Worm (Caenorhabditis elegans) whole organism, L4 larva: ENCODE measurements around the gene srd-56.

Experiments used
- F26F4.8 ChIP-seq: fragments of 200-800 bp; sonication (Bioruptor generic); conservative IDR thresholded peaks from 2 replicates; pipeline ENCODE4 v1.3.6; 2022; ENCODE audit warnings: missing genetic modification characterization, missing compliant biosample characterization
- F37D6.2 ChIP-seq: sonication (generic microtip); optimal IDR thresholded peaks from 2 replicates; lab custom pipeline; 2016; ENCODE audit warnings: mild to moderate bottlenecking, missing genetic modification characterization, missing compliant biosample characterization
- Y105C5A.15 ChIP-seq: fragments of 200-800 bp; sonication (Bioruptor generic); IDR thresholded peaks from 2 replicates; pipeline ENCODE4 v1.3.6; 2022; ENCODE audit warnings: missing genetic modification characterization, missing compliant biosample characterization
- Y5F2A.4 ChIP-seq: fragments of 200-800 bp; sonication (Bioruptor generic); optimal IDR thresholded peaks from 2 replicates; lab custom pipeline; 2018; ENCODE audit warnings: mild to moderate bottlenecking, missing genetic modification characterization, missing compliant biosample characterization
- ZK546.5 ChIP-seq, 2 experiments: sonication (generic microtip); optimal IDR thresholded peaks; 2 replicates each; lab custom pipeline; 2017; ENCODE audit warnings: missing biosample characterization in 2 of 2, missing genetic modification characterization in 2 of 2
- aha-1 ChIP-seq: fragments of 150-350 bp; peaks from one replicate; lab custom pipeline; 2014; ENCODE audit warnings: missing biosample characterization, missing genetic modification characterization
- ama-1 ChIP-seq: fragments of 150-350 bp; optimal IDR thresholded peaks from 2 replicates; lab custom pipeline; 2014; ENCODE audit warnings: inconsistent platforms, mixed read lengths
- ceh-28 ChIP-seq: fragments of 150-350 bp; optimal IDR thresholded peaks from 2 replicates; lab custom pipeline; 2014; ENCODE audit warnings: missing biosample characterization, missing genetic modification reagents, missing genetic modification characterization
- ceh-32 ChIP-seq: sonication (generic microtip); optimal IDR thresholded peaks from 2 replicates; lab custom pipeline; 2016; ENCODE audit warnings: mild to moderate bottlenecking, missing genetic modification characterization, missing compliant biosample characterization; ENCODE audit not compliant: poor library complexity
- cey-2 ChIP-seq: sonication (generic microtip); optimal IDR thresholded peaks from 3 replicates; lab custom pipeline; 2017; ENCODE audit warnings: missing genetic modification characterization, mild to moderate bottlenecking, missing compliant biosample characterization, antibody characterized with exemption, borderline replicate concordance; ENCODE audit not compliant: insufficient read depth
- daf-16 ChIP-seq, 3 experiments: sonication (generic microtip); optimal IDR thresholded peaks; 2 replicates each; lab custom pipeline; 2016 to 2017; ENCODE audit warnings: missing genetic modification characterization in 3 of 3, missing genetic modification reagents in 3 of 3, mild to moderate bottlenecking in 2 of 3, missing compliant biosample characterization in 2 of 3, missing biosample characterization in 1 of 3, moderate library complexity in 1 of 3
- dmd-6 ChIP-seq: fragments of 200-800 bp; sonication (Bioruptor generic); IDR thresholded peaks from 2 replicates; pipeline ENCODE4 v1.3.6; 2022; ENCODE audit warnings: missing genetic modification reagents, missing genetic modification characterization, missing compliant biosample characterization
- dmd-8 ChIP-seq: fragments of 200-800 bp; sonication (Bioruptor generic); IDR thresholded peaks from 2 replicates; pipeline ENCODE4 v1.3.6; 2022; ENCODE audit warnings: missing genetic modification characterization, missing compliant biosample characterization
- dve-1 ChIP-seq: sonication (generic microtip); optimal IDR thresholded peaks from 2 replicates; lab custom pipeline; 2017; ENCODE audit warnings: antibody characterized with exemption, mild to moderate bottlenecking, missing genetic modification characterization, missing compliant biosample characterization; ENCODE audit not compliant: insufficient read depth
- egl-27 ChIP-seq: sonication (generic microtip); optimal IDR thresholded peaks from 3 replicates; lab custom pipeline; 2017; ENCODE audit warnings: missing biosample characterization, missing genetic modification reagents, missing genetic modification characterization
- fkh-10 ChIP-seq: fragments of 150-350 bp; optimal IDR thresholded peaks from 2 replicates; lab custom pipeline; 2014; ENCODE audit warnings: missing biosample characterization, missing genetic modification reagents, missing genetic modification characterization
- fos-1 ChIP-seq: fragments of 150-350 bp; optimal IDR thresholded peaks from 2 replicates; lab custom pipeline; 2014; ENCODE audit warnings: missing biosample characterization, missing genetic modification characterization
- gei-8 ChIP-seq: fragments of 200-800 bp; sonication (Bioruptor generic); optimal IDR thresholded peaks from 2 replicates; lab custom pipeline; 2018; ENCODE audit warnings: mild to moderate bottlenecking, missing genetic modification characterization, missing compliant biosample characterization
- hlh-11 ChIP-seq: fragments of 200-800 bp; sonication (Bioruptor generic); optimal IDR thresholded peaks from 2 replicates; lab custom pipeline; 2018; ENCODE audit warnings: mild to moderate bottlenecking, missing genetic modification characterization, missing compliant biosample characterization
- hlh-30 ChIP-seq: sonication (generic microtip); optimal IDR thresholded peaks from 2 replicates; lab custom pipeline; 2017; ENCODE audit warnings: antibody characterized with exemption, mild to moderate bottlenecking, missing genetic modification characterization, missing compliant biosample characterization; ENCODE audit not compliant: insufficient read depth
- hmg-1.1 ChIP-seq: fragments of 200-800 bp; sonication (Bioruptor generic); IDR thresholded peaks from 2 replicates; pipeline ENCODE4 v1.3.6; 2022; ENCODE audit warnings: missing genetic modification reagents, missing genetic modification characterization, missing compliant biosample characterization
- lim-7 ChIP-seq: fragments of 200-800 bp; sonication (Bioruptor generic); IDR thresholded peaks from 2 replicates; pipeline ENCODE4 v1.3.6; 2022; ENCODE audit warnings: missing genetic modification characterization, missing compliant biosample characterization
- lin-1 ChIP-seq: fragments of 200-800 bp; sonication (Bioruptor generic); IDR thresholded peaks from 2 replicates; pipeline ENCODE4 v1.3.6; 2022; ENCODE audit warnings: missing genetic modification reagents, missing genetic modification characterization, missing compliant biosample characterization
- lin-15B ChIP-seq: fragments of 150-350 bp; sonication (generic microtip); optimal IDR thresholded peaks from 3 replicates; lab custom pipeline; 2014; ENCODE audit warnings: missing biosample characterization, missing genetic modification characterization
- mdl-1 ChIP-seq, 2 experiments: fragments of 150-350 bp in 1 of 2; sonication (generic microtip) in 1 of 2; optimal IDR thresholded peaks; 2 replicates each; lab custom pipeline; 2014 to 2017; ENCODE audit warnings: missing biosample characterization in 2 of 2, missing genetic modification characterization in 2 of 2
- mes-2 ChIP-seq: sonication (generic microtip); optimal IDR thresholded peaks from 2 replicates; lab custom pipeline; 2016; ENCODE audit warnings: missing genotype, mild to moderate bottlenecking, missing genetic modification characterization, missing compliant biosample characterization; ENCODE audit not compliant: poor library complexity, severe bottlenecking
- nhr-10 ChIP-seq: fragments of 150-350 bp; optimal IDR thresholded peaks from 2 replicates; lab custom pipeline; 2014; ENCODE audit warnings: missing biosample characterization, missing genetic modification characterization
- nhr-11 ChIP-seq: fragments of 150-350 bp; optimal IDR thresholded peaks from 2 replicates; lab custom pipeline; 2014; ENCODE audit warnings: missing biosample characterization, missing genetic modification characterization
- nhr-111 ChIP-seq: fragments of 200-800 bp; sonication (Bioruptor generic); optimal IDR thresholded peaks from 2 replicates; lab custom pipeline; 2018; ENCODE audit warnings: mild to moderate bottlenecking, missing genetic modification characterization, missing compliant biosample characterization
- nhr-237 ChIP-seq: sonication (generic microtip); optimal IDR thresholded peaks from 2 replicates; lab custom pipeline; 2017; ENCODE audit warnings: missing biosample characterization, missing genetic modification characterization
- nhr-25 ChIP-seq: sonication (generic microtip); optimal IDR thresholded peaks from 2 replicates; lab custom pipeline; 2017; ENCODE audit warnings: missing genetic modification characterization, mild to moderate bottlenecking, missing compliant biosample characterization, antibody characterized with exemption, moderate library complexity, borderline replicate concordance; ENCODE audit not compliant: insufficient read depth
- nhr-28 ChIP-seq: fragments of 150-350 bp; optimal IDR thresholded peaks from 2 replicates; lab custom pipeline; 2014; ENCODE audit warnings: missing biosample characterization, missing genetic modification characterization
- nhr-6 ChIP-seq: fragments of 150-350 bp; optimal IDR thresholded peaks from 2 replicates; lab custom pipeline; 2014; ENCODE audit warnings: missing biosample characterization, missing genetic modification characterization
- nhr-76 ChIP-seq: fragments of 150-350 bp; optimal IDR thresholded peaks from 2 replicates; lab custom pipeline; 2014; ENCODE audit warnings: missing biosample characterization, missing genetic modification characterization
- php-3 ChIP-seq: fragments of 200-800 bp; sonication (Bioruptor generic); IDR thresholded peaks from 2 replicates; pipeline ENCODE4 v1.3.6; 2022; ENCODE audit warnings: missing genetic modification reagents, missing genetic modification characterization, missing compliant biosample characterization
- pqm-1 ChIP-seq: sonication (generic microtip); optimal IDR thresholded peaks from 2 replicates; lab custom pipeline; 2017; ENCODE audit warnings: missing biosample characterization, missing genetic modification characterization
- rbr-2 ChIP-seq: sonication (generic microtip); optimal IDR thresholded peaks from 2 replicates; lab custom pipeline; 2016; ENCODE audit warnings: missing genotype, missing genetic modification characterization, missing compliant biosample characterization
- saeg-2 ChIP-seq: fragments of 200-800 bp; sonication (Bioruptor generic); IDR thresholded peaks from 2 replicates; pipeline ENCODE4 v1.3.6; 2022; ENCODE audit warnings: missing genetic modification reagents, missing genetic modification characterization, missing compliant biosample characterization
- tra-1 ChIP-seq: fragments of 200-800 bp; sonication (Bioruptor generic); IDR thresholded peaks from 2 replicates; pipeline ENCODE4 v1.3.6; 2022; ENCODE audit warnings: missing genetic modification reagents, missing genetic modification characterization, missing compliant biosample characterization
- vab-7 ChIP-seq: fragments of 200-800 bp; sonication (Bioruptor generic); IDR thresholded peaks from 2 replicates; pipeline ENCODE4 v1.3.6; 2022; ENCODE audit warnings: missing genetic modification reagents, missing genetic modification characterization, missing compliant biosample characterization
- zag-1 ChIP-seq: fragments of 150-350 bp; optimal IDR thresholded peaks from 2 replicates; lab custom pipeline; 2014; ENCODE audit warnings: missing biosample characterization, missing genetic modification characterization
- zfp-3 ChIP-seq: fragments of 200-800 bp; sonication (Bioruptor generic); conservative IDR thresholded peaks from 2 replicates; pipeline ENCODE4 v1.3.6; 2022; ENCODE audit warnings: missing genetic modification reagents, missing genetic modification characterization, missing compliant biosample characterization
- zip-11 ChIP-seq: fragments of 200-800 bp; sonication (Bioruptor generic); IDR thresholded peaks from 2 replicates; pipeline ENCODE4 v1.3.6; 2022; ENCODE audit warnings: missing genetic modification characterization, missing compliant biosample characterization
- ztf-7 ChIP-seq: fragments of 150-350 bp; optimal IDR thresholded peaks from 2 replicates; lab custom pipeline; 2014; ENCODE audit warnings: missing biosample characterization, missing genetic modification characterization

The srd-56 gene

DNA sequence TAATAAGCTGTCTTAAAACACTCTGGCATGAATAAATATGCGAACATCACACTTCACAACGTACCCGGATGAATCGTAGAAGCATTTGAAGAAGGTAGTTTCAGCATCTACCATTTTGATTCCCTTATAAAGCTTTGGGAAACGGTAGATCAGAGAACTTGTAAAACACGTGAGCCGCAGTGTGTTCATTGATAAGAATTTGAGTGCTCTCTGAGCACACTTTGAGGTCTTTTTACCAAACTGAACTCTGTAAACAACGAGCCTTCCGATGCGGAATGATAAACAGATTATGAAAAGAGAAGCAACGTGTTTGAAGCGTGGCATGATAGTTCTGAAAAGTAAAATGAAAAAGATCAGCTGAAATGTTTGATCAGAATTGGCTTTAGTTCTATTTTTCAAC lies 35.2 kb upstream of the srd-56 start, which contains the start of gene aqp-1 (continued):
- TF ChIP-seq cey-2 (tag; lab: Kevin White, UChicago) (no peak), mdl-1 (tag; optimal IDR thresholded peaks at IDR 0.05; lab: Kevin White, UChicago) (peak in 1 of 2 experiments; percentile 34), nhr-237 (tag; lab: Kevin White, UChicago) (no peak), dmd-8 (GFP tag; lab: Robert Waterston, UW) (no peak), Y5F2A.4 (GFP tag; lab: Kevin White, UChicago) (no peak), lin-1 (GFP tag; lab: Robert Waterston, UW) (no peak), dmd-6 (GFP tag; lab: Robert Waterston, UW) (peak; percentile 91)

ce11 chrII:7236937-7237336 lies 33.9 kb upstream of the srd-56 start:
- TF ChIP-seq dmd-6 (GFP tag; lab: Robert Waterston, UW) (peak; percentile 78), Y105C5A.15 (GFP tag; lab: Robert Waterston, UW) (no peak), dve-1 (peak; percentile 2), tra-1 (GFP tag; lab: Robert Waterston, UW) (0 out of 2 replicates have a peak, but pooled peaks have one; percentile 39), ztf-7 (tag; lab: Kevin White, UChicago) (no peak), ceh-32 (no peak), hlh-11 (tag; lab: Kevin White, UChicago) (peak; percentile 53), daf-16 (GFP tag; optimal IDR thresholded peaks at IDR 0.05; lab: Kevin White, UChicago) (no peak), daf-16 (tag; optimal IDR thresholded peaks at IDR 0.05; lab: Kevin White, UChicago) (peak; percentile 39), ZK546.5 (tag; optimal IDR thresholded peaks at IDR 0.05; lab: Kevin White, UChicago) (no peak), pqm-1 (tag; lab: Kevin White, UChicago) (peak; percentile 1), mes-2 (tag; lab: Kevin White, UChicago) (peak; percentile 26), nhr-28 (peak; percentile 28)

DNA sequence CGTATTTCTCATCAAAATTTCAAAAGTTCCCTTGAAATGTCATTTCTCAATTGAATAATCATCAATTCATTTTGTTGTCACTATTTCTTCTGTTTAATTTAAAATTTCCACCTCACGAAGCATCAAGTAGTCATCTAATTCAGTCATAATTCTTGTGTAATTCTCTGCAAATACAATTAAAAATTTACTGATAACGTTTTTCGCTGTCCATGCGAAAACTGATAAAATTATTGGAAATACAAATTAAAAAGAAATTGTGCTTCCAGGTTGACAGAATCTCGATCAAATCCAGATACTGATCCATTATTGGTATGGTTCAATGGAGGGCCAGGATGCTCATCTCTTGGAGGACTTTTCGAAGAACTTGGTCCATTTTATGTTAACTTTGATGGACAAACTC lies 30.3 kb upstream of the srd-56 start:
- TF ChIP-seq zip-11 (no peak), lin-15B (no peak), php-3 (peak; percentile 77), F37D6.2 (tag; lab: Kevin White, UChicago) (no peak), F26F4.8 (no peak), dmd-6 (GFP tag; lab: Robert Waterston, UW) (peak; percentile 55; the same call in 1 of the 2 replicates), zag-1 (tag; lab: Kevin White, UChicago) (no peak), nhr-6 (tag; lab: Kevin White, UChicago) (no peak), nhr-28 (peak; percentile 66), hmg-1.1 (GFP tag; lab: Robert Waterston, UW) (no peak), pqm-1 (tag; lab: Kevin White, UChicago) (peak; percentile 54), nhr-10 (tag; lab: Kevin White, UChicago) (no peak)

DNA sequence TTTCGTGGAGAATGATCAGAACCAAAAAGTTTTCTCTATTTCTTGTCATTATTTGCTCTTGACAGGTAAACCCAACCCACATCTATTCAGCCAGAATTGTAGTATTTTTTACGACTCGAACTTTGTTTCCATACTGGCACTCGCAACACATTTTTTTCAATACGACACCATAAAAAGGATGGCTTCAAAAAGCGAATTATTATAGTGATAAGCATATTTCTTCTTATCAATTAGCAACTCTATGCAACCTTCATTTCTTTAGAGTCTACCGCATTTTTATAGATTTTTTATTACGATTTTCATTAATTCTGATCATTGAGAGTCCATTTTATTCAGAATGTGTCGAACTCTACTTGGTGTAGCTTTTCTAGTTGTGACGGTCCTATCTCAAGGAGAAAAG lies 29.5 kb upstream of the srd-56 start, which contains the start of gene ctsa-3.1:
Gene ctsa-3.1, plus strand, starts transcription at position 337 of the 400 bp plus-strand sequence.
- no peak for TF ChIP-seq mes-2 (tag; lab: Kevin White, UChicago)
- no peak for TF ChIP-seq hmg-1.1 (GFP tag; lab: Robert Waterston, UW)
- TF ChIP-seq F26F4.8, result no peak
- TF ChIP-seq egl-27 (tag; lab: Kevin White, UChicago), result no peak
- TF ChIP-seq nhr-111 (GFP tag; lab: Kevin White, UChicago), result no peak
- TF ChIP-seq zip-11, result no peak
- TF ChIP-seq nhr-237 (tag; lab: Kevin White, UChicago), result no peak
- no peak for TF ChIP-seq rbr-2
- TF ChIP-seq saeg-2 (GFP tag; lab: Robert Waterston, UW), result no peak
- TF ChIP-seq ama-1 (lab: Kevin White, UChicago), result no peak
- TF ChIP-seq gei-8, result no peak
- no peak for TF ChIP-seq nhr-10 (tag; lab: Kevin White, UChicago)
- TF ChIP-seq fkh-10 (GFP tag; lab: Kevin White, UChicago), result no peak
- peak; percentile 90 for TF ChIP-seq php-3
- TF ChIP-seq aha-1 (tag; lab: Kevin White, UChicago), result peak; percentile 19
- no peak for TF ChIP-seq lim-7
- no peak for TF ChIP-seq nhr-76 (tag; lab: Kevin White, UChicago)
- no peak for TF ChIP-seq nhr-25
- TF ChIP-seq nhr-11 (tag; lab: Kevin White, UChicago), result no peak
- TF ChIP-seq zfp-3 (GFP tag; lab: Robert Waterston, UW), result no peak
- TF ChIP-seq nhr-28, result peak; percentile 65
- TF ChIP-seq ceh-32, result no peak
- TF ChIP-seq vab-7 (GFP tag; lab: Robert Waterston, UW), result no peak
- no peak for TF ChIP-seq ceh-28 (tag; lab: Kevin White, UChicago)
- no peak for TF ChIP-seq hlh-30 (tag; lab: Kevin White, UChicago)
- TF ChIP-seq hlh-11 (tag; lab: Kevin White, UChicago), result peak; percentile 26
- TF ChIP-seq fos-1 (tag; lab: Kevin White, UChicago), result no peak
